Fruit fly (Drosophila melanogaster) whole organism, embryonic: Measurements from ENCODE around the gene CG4210.

Experiments
- ATbp ChIP-seq: fragments of 200-800 bp; sonication (Bioruptor generic); optimal IDR thresholded peaks from 2 replicates; lab custom pipeline; 2017; ENCODE audit warnings: missing biosample characterization, mild to moderate bottlenecking, missing genetic modification characterization, missing genetic modification reagents
- C15 ChIP-seq: fragments of 200-800 bp; sonication (Bioruptor generic); IDR thresholded peaks from 3 replicates; pipeline ENCODE4 v1.3.6; 2022; ENCODE audit warnings: missing biosample characterization, missing genetic modification characterization
- CG10543 ChIP-seq: fragments of 200-800 bp; sonication (Bioruptor generic); optimal IDR thresholded peaks from 3 replicates; lab custom pipeline; 2017; ENCODE audit warnings: missing biosample characterization, mild to moderate bottlenecking, missing genetic modification characterization, moderate library complexity
- CG12236 ChIP-seq: fragments of 200-800 bp; sonication (Bioruptor generic); optimal IDR thresholded peaks from 2 replicates; lab custom pipeline; 2016; ENCODE audit warnings: missing biosample characterization, missing genetic modification characterization
- CG13123 ChIP-seq: fragments of 200-800 bp; sonication (Bioruptor generic); optimal IDR thresholded peaks from 2 replicates; lab custom pipeline; 2016; ENCODE audit warnings: missing biosample characterization, missing genetic modification characterization
- CG13894 ChIP-seq: fragments of 200-800 bp; sonication (Bioruptor generic); optimal IDR thresholded peaks from 3 replicates; lab custom pipeline; 2018; ENCODE audit warnings: missing biosample characterization, mild to moderate bottlenecking, missing genetic modification characterization, moderate library complexity
- CG17186 ChIP-seq: fragments of 200-800 bp; sonication (Bioruptor generic); optimal IDR thresholded peaks from 3 replicates; lab custom pipeline; 2017; ENCODE audit warnings: missing biosample characterization, missing genetic modification reagents, missing genetic modification characterization
- CG17829 ChIP-seq: fragments of 200-800 bp; optimal IDR thresholded peaks from 2 replicates; lab custom pipeline; 2019; ENCODE audit warnings: missing biosample characterization, mild to moderate bottlenecking, missing genetic modification characterization, moderate library complexity
- CG18599 ChIP-seq: fragments of 200-800 bp; sonication (Bioruptor generic); optimal IDR thresholded peaks from 3 replicates; lab custom pipeline; 2017; ENCODE audit warnings: missing biosample characterization, missing genetic modification characterization, mild to moderate bottlenecking, moderate library complexity, missing genetic modification reagents
- CG2120 ChIP-seq: fragments of 200-800 bp; sonication (Bioruptor generic); optimal IDR thresholded peaks from 3 replicates; lab custom pipeline; 2016; ENCODE audit warnings: missing biosample characterization, missing genetic modification characterization
- CG2199 ChIP-seq: fragments of 200-800 bp; sonication (Bioruptor generic); IDR thresholded peaks from 3 replicates; pipeline ENCODE4 v1.3.6; 2022; ENCODE audit warnings: missing biosample characterization, missing genetic modification characterization
- CG2875 ChIP-seq: fragments of 200-800 bp; sonication (Bioruptor generic); optimal IDR thresholded peaks from 2 replicates; lab custom pipeline; 2017; ENCODE audit warnings: missing biosample characterization, mild to moderate bottlenecking, missing genetic modification characterization, missing genetic modification reagents
- CG31224 ChIP-seq: fragments of 200-800 bp; sonication (Bioruptor generic); IDR thresholded peaks from 2 replicates; pipeline ENCODE4 v1.3.6; 2022; ENCODE audit warnings: missing biosample characterization, missing genetic modification characterization
- CG34376 ChIP-seq: fragments of 200-800 bp; sonication (Bioruptor generic); optimal IDR thresholded peaks from 2 replicates; lab custom pipeline; 2018; ENCODE audit warnings: missing biosample characterization, mild to moderate bottlenecking, missing genetic modification characterization
- CG3726 ChIP-seq: fragments of 200-800 bp; sonication (Bioruptor generic); IDR thresholded peaks from 3 replicates; pipeline ENCODE4, ENCODE4 v1.3.6; 2022; ENCODE audit warnings: missing biosample characterization, missing genetic modification characterization
- CG3847 ChIP-seq: fragments of 200-800 bp; sonication (Bioruptor generic); IDR thresholded peaks from 2 replicates; pipeline ENCODE4 v1.3.6; 2022; ENCODE audit warnings: missing biosample characterization, missing genetic modification characterization
- CG5245 ChIP-seq: fragments of 200-800 bp; sonication (Bioruptor generic); optimal IDR thresholded peaks from 3 replicates; lab custom pipeline; 2016; ENCODE audit warnings: missing biosample characterization, missing genetic modification characterization
- CG6175 ChIP-seq: fragments of 200-800 bp; sonication (Bioruptor generic); IDR thresholded peaks from 3 replicates; pipeline ENCODE4 v1.3.6; 2022; ENCODE audit warnings: missing biosample characterization, missing genetic modification characterization
- CG7963 ChIP-seq: fragments of 200-800 bp; sonication (Bioruptor generic); IDR thresholded peaks from 3 replicates; pipeline ENCODE4 v1.3.6; 2022; ENCODE audit warnings: missing biosample characterization, missing genetic modification characterization; ENCODE audit not compliant: partially characterized antibody
- CG8924 ChIP-seq: fragments of 200-800 bp; optimal IDR thresholded peaks from 3 replicates; lab custom pipeline; 2019; ENCODE audit warnings: missing biosample characterization, mild to moderate bottlenecking, missing genetic modification characterization, moderate library complexity
- CG9437 ChIP-seq: fragments of 200-800 bp; sonication (Bioruptor generic); optimal IDR thresholded peaks from 2 replicates; lab custom pipeline; 2018; ENCODE audit warnings: missing biosample characterization, mild to moderate bottlenecking, missing genetic modification characterization
- Dad ChIP-seq: fragments of 200-800 bp; sonication (Bioruptor generic); optimal IDR thresholded peaks from 3 replicates; lab custom pipeline; 2016; ENCODE audit warnings: missing biosample characterization, missing genetic modification characterization
- Dbx ChIP-seq: fragments of 200-800 bp; sonication (Bioruptor generic); IDR thresholded peaks from 3 replicates; pipeline ENCODE4 v1.3.6; 2022; ENCODE audit warnings: missing biosample characterization, missing genetic modification characterization
- Hmr ChIP-seq: fragments of 200-800 bp; sonication (Bioruptor generic); optimal IDR thresholded peaks from 3 replicates; lab custom pipeline; 2017; ENCODE audit warnings: mild to moderate bottlenecking, missing biosample characterization, missing genetic modification reagents, missing genetic modification characterization
- MBD-R2 ChIP-seq: fragments of 200-800 bp; sonication (Bioruptor generic); IDR thresholded peaks from 2 replicates; pipeline ENCODE4 v1.3.6; 2022; ENCODE audit warnings: missing biosample characterization, missing genetic modification characterization
- NfI ChIP-seq: fragments of 200-800 bp; sonication (Bioruptor generic); optimal IDR thresholded peaks from 3 replicates; lab custom pipeline; 2018; ENCODE audit warnings: missing biosample characterization, mild to moderate bottlenecking, missing genetic modification characterization, moderate library complexity
- Pdp1 ChIP-seq, 2 experiments: fragments of 200-800 bp; sonication (Bioruptor generic); optimal IDR thresholded peaks; 3 replicates each; lab custom pipeline; 2016; ENCODE audit warnings: missing biosample characterization in 2 of 2, missing genetic modification characterization in 2 of 2, mild to moderate bottlenecking in 1 of 2, moderate library complexity in 1 of 2
- br ChIP-seq: fragments of >200 bp; optimal IDR thresholded peaks from 2 replicates; lab custom pipeline; 2017
- chif ChIP-seq, 2 experiments: fragments of 200-800 bp; sonication (Bioruptor generic); optimal IDR thresholded peaks; 3 replicates each; lab custom pipeline; 2016; ENCODE audit warnings: missing biosample characterization in 2 of 2, missing genetic modification characterization in 2 of 2
- chinmo ChIP-seq: fragments of 200-800 bp; sonication (Bioruptor generic); IDR thresholded peaks from 4 replicates; pipeline ENCODE4 v1.3.6; 2022; ENCODE audit warnings: missing biosample characterization, missing genetic modification characterization; ENCODE audit not compliant: partially characterized antibody
- chn ChIP-seq: fragments of 200-800 bp; sonication (Bioruptor generic); optimal IDR thresholded peaks from 2 replicates; lab custom pipeline; 2016; ENCODE audit warnings: missing biosample characterization, missing genetic modification characterization
- crol ChIP-seq: fragments of 200-800 bp; sonication (Bioruptor generic); IDR thresholded peaks from 2 replicates; pipeline ENCODE4 v1.3.6; 2022; ENCODE audit warnings: missing biosample characterization, missing genetic modification characterization
- dati ChIP-seq: fragments of 200-800 bp; sonication (Bioruptor generic); IDR thresholded peaks from 2 replicates; pipeline ENCODE4 v1.3.6; 2022; ENCODE audit warnings: missing biosample characterization, missing genetic modification characterization
- en ChIP-seq: fragments of 200-800 bp; sonication (Bioruptor generic); optimal IDR thresholded peaks from 2 replicates; lab custom pipeline; 2016; ENCODE audit warnings: missing biosample characterization, missing genetic modification characterization
- eyg ChIP-seq: fragments of 200-800 bp; sonication (Bioruptor generic); optimal IDR thresholded peaks from 3 replicates; lab custom pipeline; 2016; ENCODE audit warnings: missing biosample characterization, missing genetic modification characterization
- fru ChIP-seq: fragments of >200 bp; optimal IDR thresholded peaks from 2 replicates; lab custom pipeline; 2017
- ind ChIP-seq: fragments of 200-800 bp; sonication (Bioruptor generic); optimal IDR thresholded peaks from 3 replicates; lab custom pipeline; 2016; ENCODE audit warnings: missing biosample characterization, missing genetic modification characterization
- onecut ChIP-seq: fragments of 200-800 bp; sonication (Bioruptor generic); IDR thresholded peaks from 2 replicates; pipeline ENCODE4 v1.3.6; 2022; ENCODE audit warnings: missing biosample characterization, missing genetic modification characterization
- pfk ChIP-seq: fragments of 200-800 bp; sonication (Bioruptor generic); optimal IDR thresholded peaks from 2 replicates; lab custom pipeline; 2018; ENCODE audit warnings: missing biosample characterization, mild to moderate bottlenecking, missing genetic modification characterization, moderate library complexity
- sens ChIP-seq: fragments of 200-800 bp; sonication (Bioruptor generic); peaks from one replicate; lab custom pipeline; 2016; ENCODE audit warnings: missing biosample characterization, missing genetic modification characterization
- sim ChIP-seq: fragments of 200-800 bp; sonication (Bioruptor generic); IDR thresholded peaks from 2 replicates; pipeline ENCODE4 v1.3.6; 2022; ENCODE audit warnings: missing biosample characterization, missing genetic modification characterization
- sqz ChIP-seq: fragments of 200-800 bp; sonication (Bioruptor generic); optimal IDR thresholded peaks from 3 replicates; lab custom pipeline; 2018; ENCODE audit warnings: missing biosample characterization, mild to moderate bottlenecking, missing genetic modification characterization
- tup ChIP-seq: fragments of 200-800 bp; sonication (Bioruptor generic); optimal IDR thresholded peaks from 2 replicates; lab custom pipeline; 2016; ENCODE audit warnings: missing biosample characterization, mild to moderate bottlenecking, missing genetic modification characterization, moderate library complexity
- vvl ChIP-seq: fragments of 200-800 bp; sonication (Bioruptor generic); IDR thresholded peaks from 2 replicates; pipeline ENCODE4 v1.3.6; 2022; ENCODE audit warnings: missing biosample characterization, missing genetic modification characterization

Gene CG4210

dm6 chr3R:15198052-15198793 is 15.6 kb upstream of the CG4210 start (continued):
- TF ChIP-seq MBD-R2 (GFP tag; lab: Robert Waterston, UW) (0 out of 2 replicates have a peak, but pooled peaks have one; percentile 8), CG31224 (GFP tag; lab: Robert Waterston, UW) (peak; percentile 18; the same call in 1 of the 2 replicates), CG34376 (GFP tag; lab: Kevin White, UChicago) (peak; percentile 65), CG8924 (tag; lab: Kevin White, UChicago) (no peak), chif (GFP tag; optimal IDR thresholded peaks at IDR 0.05; lab: Kevin White, UChicago) (no peak), CG2199 (no peak), CG18599 (GFP tag; lab: Kevin White, UChicago) (no peak), CG17829 (tag; lab: Kevin White, UChicago) (no peak), Dbx (GFP tag; lab: Robert Waterston, UW) (no peak), CG12236 (no peak), CG2875 (GFP tag; lab: Kevin White, UChicago) (no peak), tup (GFP tag; lab: Kevin White, UChicago) (no peak), ATbp (GFP tag; lab: Kevin White, UChicago) (no peak), CG5245 (GFP tag; lab: Kevin White, UChicago) (no peak), CG9437 (no peak), dati (GFP tag; lab: Robert Waterston, UW) (no peak), fru (no peak), CG2120 (GFP tag; lab: Kevin White, UChicago) (peak; percentile 19), CG6175 (GFP tag; lab: Robert Waterston, UW) (0 out of 3 replicates have a peak, but pooled peaks have one; percentile 27), eyg (GFP tag; lab: Kevin White, UChicago) (no peak), crol (peak; percentile 64; the same call in 1 of the 2 replicates), CG3726 (GFP tag; lab: Robert Waterston, UW) (no peak), Hmr (GFP tag; lab: Kevin White, UChicago) (peak; percentile 6), en (no peak), ind (GFP tag; lab: Kevin White, UChicago) (no peak), CG3847 (GFP tag; lab: Robert Waterston, UW) (no peak), br (no peak), chn (GFP tag; lab: Kevin White, UChicago) (no peak), NfI (GFP tag; lab: Kevin White, UChicago) (no peak), pfk (no peak), Dad (GFP tag; lab: Kevin White, UChicago) (no peak), CG10543 (peak; percentile 37), sim (GFP tag; lab: Robert Waterston, UW) (no peak), CG13123 (GFP tag; lab: Kevin White, UChicago) (no peak)

dm6 chr3R:15205223-15205622 is 8.6 kb upstream of the CG4210 start:
- TF ChIP-seq CG2199: 0 out of 3 replicates have a peak, but pooled peaks have one; percentile 35
- TF ChIP-seq sens (GFP tag; lab: Kevin White, UChicago): peak; percentile 40
- TF ChIP-seq vvl: peak; percentile 61; the same call in 1 of the 2 replicates
- peak in 1 of 2 experiments; percentile 48 for TF ChIP-seq Pdp1 (GFP tag; optimal IDR thresholded peaks at IDR 0.05; lab: Kevin White, UChicago)
- TF ChIP-seq chinmo: 0 out of 4 replicates have a peak, but pooled peaks have one; percentile 35
- no peak for TF ChIP-seq CG17186 (GFP tag; lab: Kevin White, UChicago)
- no peak for TF ChIP-seq onecut (GFP tag; lab: Robert Waterston, UW)
- TF ChIP-seq sqz (GFP tag; lab: Kevin White, UChicago): peak; percentile 61
- TF ChIP-seq CG13894 (tag; lab: Kevin White, UChicago): peak; percentile 20
- TF ChIP-seq CG7963 (GFP tag; lab: Robert Waterston, UW): 0 out of 3 replicates have a peak, but pooled peaks have one; percentile 19
- TF ChIP-seq C15 (GFP tag; lab: Robert Waterston, UW): no peak
